Fruit fly (Drosophila melanogaster) whole organism, embryonic: ENCODE data around the gene Him.

ENCODE experiments used
- Abd-B ChIP-seq: fragments of 200-800 bp; sonication (Bioruptor generic); optimal IDR thresholded peaks from 2 replicates; lab custom pipeline; 2018; ENCODE audit warnings: missing biosample characterization, mild to moderate bottlenecking, missing genetic modification characterization, moderate library complexity
- CG15011 ChIP-seq: fragments of 200-800 bp; sonication (Bioruptor generic); optimal IDR thresholded peaks from 3 replicates; lab custom pipeline; 2018; ENCODE audit warnings: missing biosample characterization, mild to moderate bottlenecking, missing genetic modification characterization
- CG17612 ChIP-seq: fragments of 200-800 bp; sonication (Bioruptor generic); IDR thresholded peaks from 2 replicates; pipeline ENCODE4 v1.3.6; 2022; ENCODE audit warnings: missing biosample characterization, missing genetic modification characterization
- CG1832 ChIP-seq: fragments of 200-800 bp; sonication (Bioruptor generic); optimal IDR thresholded peaks from 2 replicates; lab custom pipeline; 2017; ENCODE audit warnings: missing biosample characterization, mild to moderate bottlenecking, missing genetic modification characterization, inconsistent platforms
- CG3281 ChIP-seq: fragments of 200-800 bp; sonication (Bioruptor generic); optimal IDR thresholded peaks from 3 replicates; lab custom pipeline; 2017; ENCODE audit warnings: missing biosample characterization, mild to moderate bottlenecking, missing genetic modification characterization
- CG3995 ChIP-seq: fragments of 200-800 bp; sonication (Bioruptor generic); optimal IDR thresholded peaks from 3 replicates; lab custom pipeline; 2016; ENCODE audit warnings: missing biosample characterization, missing genetic modification characterization
- CG9817 ChIP-seq: fragments of 200-800 bp; sonication (Bioruptor generic); optimal IDR thresholded peaks from 2 replicates; lab custom pipeline; 2018; ENCODE audit warnings: missing biosample characterization, mild to moderate bottlenecking, missing genetic modification characterization, moderate library complexity
- H15 ChIP-seq: fragments of 200-800 bp; sonication (Bioruptor generic); IDR thresholded peaks from 3 replicates; pipeline ENCODE4 v1.3.6; 2022; ENCODE audit warnings: missing biosample characterization, missing genetic modification characterization
- pfk ChIP-seq: fragments of 200-800 bp; sonication (Bioruptor generic); optimal IDR thresholded peaks from 2 replicates; lab custom pipeline; 2018; ENCODE audit warnings: missing biosample characterization, mild to moderate bottlenecking, missing genetic modification characterization, moderate library complexity
- salm ChIP-seq: fragments of 200-800 bp; sonication (Bioruptor generic); optimal IDR thresholded peaks from 2 replicates; lab custom pipeline; 2018; ENCODE audit warnings: missing biosample characterization, mild to moderate bottlenecking, missing genetic modification characterization
- sim ChIP-seq: fragments of 200-800 bp; sonication (Bioruptor generic); IDR thresholded peaks from 2 replicates; pipeline ENCODE4 v1.3.6; 2022; ENCODE audit warnings: missing biosample characterization, missing genetic modification characterization
- toy ChIP-seq: fragments of 200-800 bp; sonication (Bioruptor generic); IDR thresholded peaks from 2 replicates; pipeline ENCODE4 v1.3.6; 2022; ENCODE audit warnings: missing biosample characterization, missing genetic modification characterization

DNA sequence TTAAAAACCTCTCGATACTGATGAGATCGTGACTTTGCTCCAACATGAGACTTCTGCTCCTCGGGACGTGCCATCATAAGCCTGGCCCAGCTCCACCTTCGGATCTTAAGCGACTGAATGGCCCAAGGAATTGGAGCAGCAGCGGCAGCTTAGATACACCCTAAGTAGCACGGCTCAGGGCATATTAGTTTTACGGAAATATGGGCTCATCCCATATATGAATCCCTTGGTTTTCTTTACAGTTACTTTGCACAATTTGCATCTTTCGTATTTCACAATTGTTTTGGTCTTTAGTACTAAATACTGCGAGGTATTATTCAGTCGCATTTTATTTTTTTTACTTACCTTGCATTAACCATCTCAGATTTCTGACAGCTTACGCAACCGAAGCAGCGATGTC is 4.2 kb upstream of the Him start, which contains the start of gene Hesr:
- no peak for TF ChIP-seq H15 (GFP tag; lab: Robert Waterston, UW)
- TF ChIP-seq salm (tag; lab: Kevin White, UChicago), result no peak
- TF ChIP-seq toy (GFP tag; lab: Robert Waterston, UW), result no peak
- TF ChIP-seq Abd-B (GFP tag; lab: Kevin White, UChicago), result no peak
- TF ChIP-seq CG3995 (GFP tag; lab: Kevin White, UChicago), result no peak
- TF ChIP-seq sim (GFP tag; lab: Robert Waterston, UW), result no peak
- TF ChIP-seq CG15011 (GFP tag; lab: Kevin White, UChicago), result no peak
- no peak for TF ChIP-seq CG9817 (tag; lab: Kevin White, UChicago)
- no peak for TF ChIP-seq CG17612 (GFP tag; lab: Robert Waterston, UW)
- TF ChIP-seq CG1832, result no peak
- TF ChIP-seq CG3281, result no peak
- TF ChIP-seq pfk (GFP tag; lab: Kevin White, UChicago), result no peak
